Worm (Caenorhabditis elegans): ENCODE measurements around the gene daf-18.

DNA sequence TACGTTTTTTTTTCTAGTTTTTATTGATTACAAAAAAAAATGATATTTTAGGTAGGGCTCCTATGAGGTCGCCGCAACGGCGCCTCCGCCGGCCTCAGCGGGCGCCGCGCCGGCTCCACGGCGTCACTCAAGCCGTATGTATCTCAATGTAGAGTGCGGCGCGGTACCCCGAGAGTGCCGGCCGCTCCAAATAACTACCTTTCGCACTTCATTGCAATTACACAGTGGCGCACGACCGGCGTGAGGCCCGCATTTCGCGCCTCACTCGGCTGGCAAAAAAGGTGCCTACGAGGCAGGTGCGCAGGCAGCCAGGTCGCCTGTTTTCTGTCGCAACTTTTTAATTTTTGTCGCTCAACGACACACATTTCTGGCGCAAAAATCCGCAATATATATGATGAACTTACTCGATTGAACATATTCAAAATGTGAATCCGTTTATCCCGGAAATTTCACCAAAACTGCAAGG lies 35.7 kb upstream of the daf-18 start, which contains the start of gene M04G7.2:
- TF ChIP-seq aly-1 (tag; optimal IDR thresholded peaks at IDR 0.05) (no peak), hmbx-1 (tag; optimal IDR thresholded peaks at IDR 0.05) (no peak), flt-1 (GFP tag; IDR thresholded peaks at IDR 0.05) (no peak), ama-1 (optimal IDR thresholded peaks at IDR 0.05) (no peak), hnd-1 (tag; optimal IDR thresholded peaks at IDR 0.05) (no peak), tbx-37 (GFP tag; conservative IDR thresholded peaks at IDR 0.05) (no peak), ceh-36 (tag; optimal IDR thresholded peaks at IDR 0.05) (no peak), ceh-13 (GFP tag; optimal IDR thresholded peaks at IDR 0.05) (no peak)

Data from whole organism, early embryonic.